Worm (Caenorhabditis elegans): Measurements from ENCODE around the gene T12A2.21.

DNA sequence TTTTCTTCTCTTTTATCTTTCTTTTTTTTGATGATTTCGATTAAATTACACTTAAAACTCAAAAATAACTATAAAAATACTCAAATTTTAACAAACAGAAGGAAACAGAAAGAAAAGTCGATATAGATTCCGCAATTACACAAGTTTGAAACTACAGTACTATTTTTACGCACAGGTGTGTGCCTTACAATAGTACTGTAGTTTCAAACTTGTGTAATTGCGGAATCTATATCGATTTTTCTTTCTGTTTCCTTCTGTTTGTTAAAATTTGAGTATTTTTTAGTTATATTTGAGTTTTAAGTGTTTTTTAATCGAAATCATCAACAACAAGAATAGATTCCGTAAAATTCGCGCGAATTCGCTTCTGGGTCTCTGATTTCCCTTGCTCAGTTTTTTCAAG is 46.5 kb upstream of the T12A2.21 start:
- TF ChIP-seq ama-1 (optimal IDR thresholded peaks at IDR 0.05): no peak
- no peak for TF ChIP-seq ceh-82 (tag; optimal IDR thresholded peaks at IDR 0.05)
- no peak for TF ChIP-seq ceh-16 (tag; optimal IDR thresholded peaks at IDR 0.05)
- no peak for TF ChIP-seq nhr-12 (tag; optimal IDR thresholded peaks at IDR 0.05)
- TF ChIP-seq alr-1 (tag; optimal IDR thresholded peaks at IDR 0.05): no peak
- no peak for TF ChIP-seq unc-62 (GFP tag; optimal IDR thresholded peaks at IDR 0.05)
- no peak for TF ChIP-seq ztf-4 (tag; optimal IDR thresholded peaks at IDR 0.05)
- TF ChIP-seq ztf-1 (GFP tag; conservative IDR thresholded peaks at IDR 0.05): no peak
- TF ChIP-seq blmp-1 (tag; optimal IDR thresholded peaks at IDR 0.05; ENCODE audit: insufficient read depth): no peak
